Fruit fly (Drosophila melanogaster) whole organism, embryonic: Measurements from ENCODE around the gene Ms.

ENCODE experiments used
- CG12391 ChIP-seq: fragments of 200-800 bp; sonication (Bioruptor generic); optimal IDR thresholded peaks from 3 replicates; lab custom pipeline; 2018; ENCODE audit warnings: missing biosample characterization, mild to moderate bottlenecking, missing genetic modification characterization, moderate library complexity
- CG12659 ChIP-seq: fragments of 200-800 bp; sonication (Bioruptor generic); optimal IDR thresholded peaks from 3 replicates; lab custom pipeline; 2017; ENCODE audit warnings: mild to moderate bottlenecking, missing biosample characterization, missing genetic modification reagents, missing genetic modification characterization
- CG13424 ChIP-seq: fragments of 200-800 bp; sonication (Bioruptor generic); optimal IDR thresholded peaks from 2 replicates; lab custom pipeline; 2019; ENCODE audit warnings: missing biosample characterization, mild to moderate bottlenecking, missing genetic modification characterization, moderate library complexity
- CG14860 ChIP-seq: fragments of 200-800 bp; sonication (Bioruptor generic); IDR thresholded peaks from 3 replicates; pipeline ENCODE4 v1.3.6; 2022; ENCODE audit warnings: missing biosample characterization, missing genetic modification characterization; ENCODE audit not compliant: partially characterized antibody
- CG1647 ChIP-seq: fragments of 200-800 bp; sonication (Bioruptor generic); optimal IDR thresholded peaks from 3 replicates; lab custom pipeline; 2016; ENCODE audit warnings: missing biosample characterization, missing genetic modification characterization
- CG16813 ChIP-seq: fragments of 200-800 bp; sonication (Bioruptor generic); IDR thresholded peaks from 3 replicates; pipeline ENCODE4 v1.3.6; 2022; ENCODE audit warnings: missing biosample characterization, missing genetic modification characterization; ENCODE audit not compliant: partially characterized antibody
- CG17829 ChIP-seq: fragments of 200-800 bp; optimal IDR thresholded peaks from 2 replicates; lab custom pipeline; 2019; ENCODE audit warnings: missing biosample characterization, mild to moderate bottlenecking, missing genetic modification characterization, moderate library complexity
- CG1832 ChIP-seq: fragments of 200-800 bp; sonication (Bioruptor generic); optimal IDR thresholded peaks from 2 replicates; lab custom pipeline; 2017; ENCODE audit warnings: missing biosample characterization, mild to moderate bottlenecking, missing genetic modification characterization, inconsistent platforms
- CG2116 ChIP-seq: fragments of 200-800 bp; sonication (Bioruptor generic); optimal IDR thresholded peaks from 3 replicates; lab custom pipeline; 2018; ENCODE audit warnings: missing biosample characterization, mild to moderate bottlenecking, missing genetic modification characterization
- CG2678 ChIP-seq: fragments of 200-800 bp; sonication (Bioruptor generic); optimal IDR thresholded peaks from 3 replicates; lab custom pipeline; 2019; ENCODE audit warnings: missing biosample characterization, mild to moderate bottlenecking, missing genetic modification characterization, moderate library complexity
- CG30403 ChIP-seq: fragments of 200-800 bp; sonication (Bioruptor generic); optimal IDR thresholded peaks from 3 replicates; lab custom pipeline; 2016; ENCODE audit warnings: missing biosample characterization, missing genetic modification characterization
- CG42726 ChIP-seq: fragments of 200-800 bp; sonication (Bioruptor generic); IDR thresholded peaks from 2 replicates; pipeline ENCODE4 v1.3.6; 2022; ENCODE audit warnings: missing biosample characterization, missing genetic modification characterization; ENCODE audit not compliant: partially characterized antibody
- CG4282 ChIP-seq: fragments of 200-800 bp; sonication (Bioruptor generic); optimal IDR thresholded peaks from 2 replicates; lab custom pipeline; 2016; ENCODE audit warnings: missing biosample characterization, missing genetic modification characterization
- CG7271 ChIP-seq: fragments of 200-800 bp; sonication (Bioruptor generic); optimal IDR thresholded peaks from 2 replicates; lab custom pipeline; 2018; ENCODE audit warnings: missing biosample characterization, mild to moderate bottlenecking, missing genetic modification characterization, moderate library complexity
- CG8478 ChIP-seq: fragments of >200 bp; optimal IDR thresholded peaks from 2 replicates; lab custom pipeline; 2018
- CG8924 ChIP-seq: fragments of 200-800 bp; optimal IDR thresholded peaks from 3 replicates; lab custom pipeline; 2019; ENCODE audit warnings: missing biosample characterization, mild to moderate bottlenecking, missing genetic modification characterization, moderate library complexity
- CHES-1-like ChIP-seq: fragments of 200-800 bp; sonication (Bioruptor generic); optimal IDR thresholded peaks from 2 replicates; lab custom pipeline; 2016; ENCODE audit warnings: missing biosample characterization, missing genetic modification characterization
- Doc3 ChIP-seq: fragments of 200-800 bp; sonication (Bioruptor generic); IDR thresholded peaks from 3 replicates; pipeline ENCODE4 v1.3.6; 2022; ENCODE audit warnings: missing biosample characterization, missing genetic modification characterization; ENCODE audit not compliant: partially characterized antibody
- Ets97D ChIP-seq: fragments of 200-800 bp; sonication (Bioruptor generic); optimal IDR thresholded peaks from 3 replicates; lab custom pipeline; 2016; ENCODE audit warnings: missing biosample characterization, missing genetic modification characterization
- HLH4C ChIP-seq: fragments of 200-800 bp; sonication (Bioruptor generic); IDR thresholded peaks from 3 replicates; pipeline ENCODE4 v1.3.6; 2022; ENCODE audit warnings: missing biosample characterization, missing genetic modification characterization; ENCODE audit not compliant: partially characterized antibody
- Jarid2 ChIP-seq: fragments of 200-800 bp; sonication (Bioruptor generic); optimal IDR thresholded peaks from 3 replicates; lab custom pipeline; 2017; ENCODE audit warnings: mild to moderate bottlenecking, missing biosample characterization, missing genetic modification reagents, missing genetic modification characterization
- MESR4 ChIP-seq: fragments of 200-800 bp; sonication (Bioruptor generic); optimal IDR thresholded peaks from 2 replicates; lab custom pipeline; 2018; ENCODE audit warnings: missing biosample characterization, mild to moderate bottlenecking, missing genetic modification characterization, moderate library complexity
- Mad ChIP-seq: fragments of 200-800 bp; sonication (Bioruptor generic); optimal IDR thresholded peaks from 2 replicates; lab custom pipeline; 2016; ENCODE audit warnings: missing biosample characterization, missing genetic modification characterization
- Max ChIP-seq: fragments of 200-800 bp; sonication (Bioruptor generic); optimal IDR thresholded peaks from 2 replicates; lab custom pipeline; 2016; ENCODE audit warnings: missing biosample characterization, mild to moderate bottlenecking, missing genetic modification characterization
- Scr ChIP-seq: fragments of 200-800 bp; sonication (Bioruptor generic); IDR thresholded peaks from 2 replicates; pipeline ENCODE4 v1.3.6; 2022; ENCODE audit warnings: missing biosample characterization, missing genetic modification characterization; ENCODE audit not compliant: partially characterized antibody
- Vsx1 ChIP-seq: fragments of 200-800 bp; sonication (Bioruptor generic); optimal IDR thresholded peaks from 2 replicates; lab custom pipeline; 2017; ENCODE audit warnings: missing biosample characterization, mild to moderate bottlenecking, missing genetic modification characterization, missing genetic modification reagents
- ase ChIP-seq: fragments of 200-800 bp; sonication (Bioruptor generic); IDR thresholded peaks from 3 replicates; pipeline ENCODE4 v1.3.6; 2022; ENCODE audit warnings: missing biosample characterization, missing genetic modification characterization
- ato ChIP-seq: fragments of 200-800 bp; sonication (Bioruptor generic); IDR thresholded peaks from 2 replicates; pipeline ENCODE4 v1.3.6; 2022; ENCODE audit warnings: missing biosample characterization, missing genetic modification characterization; ENCODE audit not compliant: partially characterized antibody
- cato ChIP-seq: fragments of 200-800 bp; sonication (Bioruptor generic); optimal IDR thresholded peaks from 2 replicates; lab custom pipeline; 2016; ENCODE audit warnings: missing biosample characterization, missing genetic modification characterization, borderline replicate concordance
- dm ChIP-seq: fragments of 200-800 bp; sonication (Bioruptor generic); optimal IDR thresholded peaks from 3 replicates; lab custom pipeline; 2016; ENCODE audit warnings: missing biosample characterization, missing genetic modification characterization
- dysf ChIP-seq: fragments of 200-800 bp; sonication (Bioruptor generic); IDR thresholded peaks from 3 replicates; pipeline ENCODE4 v1.3.6; 2022; ENCODE audit warnings: missing biosample characterization, missing genetic modification characterization
- gem ChIP-seq: fragments of 200-800 bp; sonication (Bioruptor generic); optimal IDR thresholded peaks from 2 replicates; lab custom pipeline; 2019; ENCODE audit warnings: missing biosample characterization, mild to moderate bottlenecking, missing genetic modification characterization, moderate library complexity
- gfzf ChIP-seq: fragments of 200-800 bp; sonication (Bioruptor generic); optimal IDR thresholded peaks from 2 replicates; lab custom pipeline; 2016; ENCODE audit warnings: missing biosample characterization, mild to moderate bottlenecking, missing genetic modification characterization, moderate library complexity
- gsb-n ChIP-seq: fragments of 200-800 bp; sonication (Bioruptor generic); optimal IDR thresholded peaks from 3 replicates; lab custom pipeline; 2018; ENCODE audit warnings: missing biosample characterization, mild to moderate bottlenecking, missing genetic modification characterization
- hbn ChIP-seq: fragments of 200-800 bp; sonication (Bioruptor generic); IDR thresholded peaks from 2 replicates; pipeline ENCODE4 v1.3.6; 2022; ENCODE audit warnings: missing biosample characterization, missing genetic modification characterization; ENCODE audit not compliant: partially characterized antibody
- hth ChIP-seq: fragments of >200 bp; optimal IDR thresholded peaks from 2 replicates; lab custom pipeline; 2017; ENCODE audit warnings: inconsistent platforms
- inv ChIP-seq: fragments of 200-800 bp; sonication (Bioruptor generic); IDR thresholded peaks from 2 replicates; pipeline ENCODE4 v1.3.6; 2022; ENCODE audit warnings: missing biosample characterization, missing genetic modification characterization; ENCODE audit not compliant: partially characterized antibody
- jumu ChIP-seq: fragments of 200-800 bp; sonication (Bioruptor generic); optimal IDR thresholded peaks from 3 replicates; lab custom pipeline; 2016; ENCODE audit warnings: missing biosample characterization, missing genetic modification characterization
- mam ChIP-seq: fragments of 200-800 bp; sonication (Bioruptor generic); optimal IDR thresholded peaks from 3 replicates; lab custom pipeline; 2016; ENCODE audit warnings: missing biosample characterization, missing genetic modification characterization
- onecut ChIP-seq: fragments of 200-800 bp; sonication (Bioruptor generic); IDR thresholded peaks from 2 replicates; pipeline ENCODE4 v1.3.6; 2022; ENCODE audit warnings: missing biosample characterization, missing genetic modification characterization
- otp ChIP-seq: fragments of 200-800 bp; sonication (Bioruptor generic); IDR thresholded peaks from 3 replicates; pipeline ENCODE4, ENCODE4 v1.3.6; 2022; ENCODE audit warnings: missing biosample characterization, missing genetic modification characterization
- psq ChIP-seq: fragments of 200-800 bp; sonication (Bioruptor generic); optimal IDR thresholded peaks from 2 replicates; lab custom pipeline; 2017; ENCODE audit warnings: missing biosample characterization, missing genetic modification characterization
- row ChIP-seq: fragments of 200-800 bp; sonication (Bioruptor generic); IDR thresholded peaks from 3 replicates; pipeline ENCODE4 v1.3.6; 2022; ENCODE audit warnings: missing biosample characterization, missing genetic modification characterization
- run ChIP-seq: fragments of 200-800 bp; sonication (Bioruptor generic); optimal IDR thresholded peaks from 3 replicates; lab custom pipeline; 2018; ENCODE audit warnings: missing biosample characterization, mild to moderate bottlenecking, missing genetic modification characterization
- schlank ChIP-seq: fragments of 200-800 bp; sonication (Bioruptor generic); optimal IDR thresholded peaks from 2 replicates; lab custom pipeline; 2018; ENCODE audit warnings: missing biosample characterization, mild to moderate bottlenecking, missing genetic modification characterization
- seq ChIP-seq: fragments of 200-800 bp; sonication (Bioruptor generic); IDR thresholded peaks from 2 replicates; pipeline ENCODE4 v1.3.6; 2022; ENCODE audit warnings: missing biosample characterization, missing genetic modification characterization
- sisA ChIP-seq: fragments of 200-800 bp; sonication (Bioruptor generic); IDR thresholded peaks from 2 replicates; pipeline ENCODE4 v1.3.6; 2022; ENCODE audit warnings: missing biosample characterization, missing genetic modification characterization
- tll ChIP-seq, 2 experiments: fragments of 200-800 bp in 1 of 2; fragments of >200 bp in 1 of 2; sonication (Bioruptor generic) in 1 of 2; optimal IDR thresholded peaks; 2 replicates each; lab custom pipeline; 2017 to 2019; ENCODE audit warnings: missing biosample characterization in 2 of 2, missing genetic modification characterization in 2 of 2, mild to moderate bottlenecking in 1 of 2, moderate library complexity in 1 of 2
- trh ChIP-seq: fragments of 200-800 bp; sonication (Bioruptor generic); optimal IDR thresholded peaks from 2 replicates; lab custom pipeline; 2016; ENCODE audit warnings: missing biosample characterization, missing genetic modification characterization
- zfh2 ChIP-seq: fragments of 200-800 bp; sonication (Bioruptor generic); optimal IDR thresholded peaks from 2 replicates; lab custom pipeline; 2016; ENCODE audit warnings: missing biosample characterization, missing genetic modification characterization

The Ms gene

dm6 chr3R:24320342-24320711 lies 21.0 kb upstream of the Ms start (continued):
- TF ChIP-seq CG1832 (GFP tag; lab: Kevin White, UChicago) (peak; percentile 66), Ets97D (GFP tag; lab: Kevin White, UChicago) (peak; percentile 37), hth (lab: Kevin White, UChicago) (no peak), Max (GFP tag; lab: Kevin White, UChicago) (no peak), Doc3 (GFP tag; lab: Robert Waterston, UW) (peak; percentile 38; the same call in 1 of the 3 replicates), otp (GFP tag; lab: Robert Waterston, UW) (0 out of 3 replicates have a peak, but pooled peaks have one; percentile 30), CG4282 (GFP tag; lab: Kevin White, UChicago) (no peak), Scr (GFP tag; lab: Robert Waterston, UW) (peak; percentile 68), hbn (GFP tag; lab: Robert Waterston, UW) (peak; percentile 50; the same call in 1 of the 2 replicates), zfh2 (no peak), ato (GFP tag; lab: Robert Waterston, UW) (peak; percentile 68), CG8478 (lab: Kevin White, UChicago) (peak; percentile 88), CG30403 (peak; percentile 6), CHES-1-like (no peak), ase (GFP tag; lab: Robert Waterston, UW) (no peak), trh (GFP tag; lab: Kevin White, UChicago) (no peak), CG1647 (GFP tag; lab: Kevin White, UChicago) (no peak), Jarid2 (GFP tag; lab: Kevin White, UChicago) (no peak), gfzf (GFP tag; lab: Kevin White, UChicago) (peak; percentile 13), CG7271 (tag; lab: Kevin White, UChicago) (no peak), CG12659 (GFP tag; lab: Kevin White, UChicago) (peak; percentile 73), run (tag; lab: Kevin White, UChicago) (peak; percentile 11), Mad (GFP tag; lab: Kevin White, UChicago) (no peak), cato (no peak), CG42726 (peak; percentile 39; the same call in 1 of the 2 replicates), Vsx1 (GFP tag; lab: Kevin White, UChicago) (peak; percentile 95), sisA (no peak), MESR4 (GFP tag; lab: Kevin White, UChicago) (peak; percentile 43), CG17829 (peak; percentile 28), CG2116 (GFP tag; lab: Kevin White, UChicago) (peak; percentile 67), dysf (GFP tag; lab: Robert Waterston, UW) (no peak), seq (GFP tag; lab: Robert Waterston, UW) (peak; percentile 82), CG12391 (tag; lab: Kevin White, UChicago) (peak; percentile 79), dm (GFP tag; lab: Kevin White, UChicago) (peak; percentile 28), tll (GFP tag; optimal IDR thresholded peaks at IDR 0.05; lab: Kevin White, UChicago) (peak in 1 of 2 experiments; percentile 61), inv (GFP tag; lab: Robert Waterston, UW) (peak; percentile 52; the same call in 1 of the 2 replicates), mam (no peak), HLH4C (GFP tag; lab: Robert Waterston, UW) (peak; percentile 66), jumu (GFP tag; lab: Kevin White, UChicago) (no peak), onecut (peak; percentile 45; the same call in 1 of the 2 replicates), gsb-n (tag; lab: Kevin White, UChicago) (no peak), CG8924 (tag; lab: Kevin White, UChicago) (peak; percentile 88), CG16813 (GFP tag; lab: Robert Waterston, UW) (peak; percentile 57), schlank (tag; lab: Kevin White, UChicago) (no peak), gem (tag; lab: Kevin White, UChicago) (no peak), row (GFP tag; lab: Robert Waterston, UW) (peak; percentile 16; the same call in 1 of the 3 replicates), psq (GFP tag; lab: Kevin White, UChicago) (no peak), CG14860 (GFP tag; lab: Robert Waterston, UW) (peak; percentile 11; the same call in 1 of the 3 replicates), CG13424 (tag; lab: Kevin White, UChicago) (no peak), CG2678 (tag; lab: Kevin White, UChicago) (no peak)
